Fruit fly (Drosophila melanogaster): Measurements from ENCODE around the gene GILT2.

Gene GILT2

dm6 chr3R:23642836-23643235, 35.9 kb upstream of the GILT2 start:
- no peak for TF ChIP-seq CG13204 (GFP tag; optimal IDR thresholded peaks at IDR 0.05)
- TF ChIP-seq EcR (GFP tag; optimal IDR thresholded peaks at IDR 0.05) = no peak
- no peak for TF ChIP-seq CG9948 (tag; optimal IDR thresholded peaks at IDR 0.05)
- no peak for TF ChIP-seq Ets98B (GFP tag; IDR thresholded peaks at IDR 0.05)
- no peak for TF ChIP-seq rn (GFP tag; IDR thresholded peaks at IDR 0.05)
- TF ChIP-seq CG12605 (GFP tag; IDR thresholded peaks at IDR 0.05) = no peak
- TF ChIP-seq D1 (tag; optimal IDR thresholded peaks at IDR 0.05) = no peak
- no peak for TF ChIP-seq CG8301 (tag; optimal IDR thresholded peaks at IDR 0.05)
- no peak for TF ChIP-seq Pif1B (GFP tag; optimal IDR thresholded peaks at IDR 0.05)
- peak; percentile 15 for TF ChIP-seq Pif1A (GFP tag; optimal IDR thresholded peaks at IDR 0.05)
- no peak for TF ChIP-seq CG32121 (GFP tag; IDR thresholded peaks at IDR 0.05)
- TF ChIP-seq CG14655 (GFP tag; optimal IDR thresholded peaks at IDR 0.05) = peak; percentile 5
- no peak for TF ChIP-seq CG8159 (tag; optimal IDR thresholded peaks at IDR 0.05)

dm6 chr3R:23646183-23646582, 32.5 kb upstream of the GILT2 start:
- TF ChIP-seq Snoo (tag; optimal IDR thresholded peaks at IDR 0.05) (peak; percentile 69), CG9948 (tag; optimal IDR thresholded peaks at IDR 0.05) (peak; percentile 63), CG12605 (GFP tag; IDR thresholded peaks at IDR 0.05) (peak; percentile 79), CG17806 (tag; optimal IDR thresholded peaks at IDR 0.05) (peak; percentile 60), CG8159 (tag; optimal IDR thresholded peaks at IDR 0.05) (peak; percentile 68), gl (tag; optimal IDR thresholded peaks at IDR 0.05) (no peak), CG8301 (tag; optimal IDR thresholded peaks at IDR 0.05) (peak; percentile 71), CG32121 (GFP tag; IDR thresholded peaks at IDR 0.05) (peak; percentile 91), rn (GFP tag; IDR thresholded peaks at IDR 0.05) (peak; percentile 74), Pif1B (GFP tag; optimal IDR thresholded peaks at IDR 0.05) (peak; percentile 50), CG4496 (GFP tag; IDR thresholded peaks at IDR 0.05) (peak; percentile 94), CG34367 (tag; optimal IDR thresholded peaks at IDR 0.05) (peak; percentile 55), CG14655 (GFP tag; optimal IDR thresholded peaks at IDR 0.05) (peak; percentile 77), D1 (tag; optimal IDR thresholded peaks at IDR 0.05) (no peak), CG13204 (GFP tag; optimal IDR thresholded peaks at IDR 0.05) (peak; percentile 20), Ets98B (GFP tag; IDR thresholded peaks at IDR 0.05) (peak; percentile 92), EcR (GFP tag; optimal IDR thresholded peaks at IDR 0.05) (no peak), fd96Ca (GFP tag; IDR thresholded peaks at IDR 0.05) (peak; percentile 94), CG10348 (GFP tag; IDR thresholded peaks at IDR 0.05) (peak; percentile 73), CG15710 (tag; optimal IDR thresholded peaks at IDR 0.05) (peak; percentile 58), Pif1A (GFP tag; optimal IDR thresholded peaks at IDR 0.05) (peak; percentile 86)

- no peak for TF ChIP-seq Snoo (tag; optimal IDR thresholded peaks at IDR 0.05)
- no peak for TF ChIP-seq gl (tag; optimal IDR thresholded peaks at IDR 0.05)
- no peak for TF ChIP-seq CG12605 (GFP tag; IDR thresholded peaks at IDR 0.05)
- no peak for TF ChIP-seq rn (GFP tag; IDR thresholded peaks at IDR 0.05)
- no peak for TF ChIP-seq CG17806 (tag; optimal IDR thresholded peaks at IDR 0.05)
- no peak for TF ChIP-seq Ets98B (GFP tag; IDR thresholded peaks at IDR 0.05)
- no peak for TF ChIP-seq CG14655 (GFP tag; optimal IDR thresholded peaks at IDR 0.05)
- no peak for TF ChIP-seq D1 (tag; optimal IDR thresholded peaks at IDR 0.05)
- TF ChIP-seq CG4496 (GFP tag; IDR thresholded peaks at IDR 0.05) = no peak
- no peak for TF ChIP-seq CG32121 (GFP tag; IDR thresholded peaks at IDR 0.05)
- TF ChIP-seq fd96Ca (GFP tag; IDR thresholded peaks at IDR 0.05) = no peak
- no peak for TF ChIP-seq CG9948 (tag; optimal IDR thresholded peaks at IDR 0.05)
- no peak for TF ChIP-seq Pif1B (GFP tag; optimal IDR thresholded peaks at IDR 0.05)
- TF ChIP-seq Pif1A (GFP tag; optimal IDR thresholded peaks at IDR 0.05) = no peak
- no peak for TF ChIP-seq CG15710 (tag; optimal IDR thresholded peaks at IDR 0.05)
- no peak for TF ChIP-seq CG8301 (tag; optimal IDR thresholded peaks at IDR 0.05)
- no peak for TF ChIP-seq EcR (GFP tag; optimal IDR thresholded peaks at IDR 0.05)
- no peak for TF ChIP-seq CG10348 (GFP tag; IDR thresholded peaks at IDR 0.05)
Measured at dm6 chr3R:23649831-23650230, 28.9 kb upstream of the GILT2 start.

dm6 chr3R:23652525-23653108, 26.1 kb upstream of the GILT2 start:
- TF ChIP-seq fd96Ca (GFP tag; IDR thresholded peaks at IDR 0.05) = no peak
- peak; percentile 40 for TF ChIP-seq Snoo (tag; optimal IDR thresholded peaks at IDR 0.05)
- TF ChIP-seq CG4496 (GFP tag; IDR thresholded peaks at IDR 0.05) = peak; percentile 31; the same call in 1 of the 3 replicates
- TF ChIP-seq Pif1A (GFP tag; optimal IDR thresholded peaks at IDR 0.05) = peak; percentile 12

- TF ChIP-seq rn (GFP tag; IDR thresholded peaks at IDR 0.05) = no peak
- TF ChIP-seq CG8301 (tag; optimal IDR thresholded peaks at IDR 0.05) = no peak
- no peak for TF ChIP-seq Pif1A (GFP tag; optimal IDR thresholded peaks at IDR 0.05)
- TF ChIP-seq Ets98B (GFP tag; IDR thresholded peaks at IDR 0.05) = no peak
- no peak for TF ChIP-seq CG9948 (tag; optimal IDR thresholded peaks at IDR 0.05)
- TF ChIP-seq CG8159 (tag; optimal IDR thresholded peaks at IDR 0.05) = no peak
- no peak for TF ChIP-seq CG17806 (tag; optimal IDR thresholded peaks at IDR 0.05)
- no peak for TF ChIP-seq CG34367 (tag; optimal IDR thresholded peaks at IDR 0.05)
- no peak for TF ChIP-seq CG4496 (GFP tag; IDR thresholded peaks at IDR 0.05)
- no peak for TF ChIP-seq D1 (tag; optimal IDR thresholded peaks at IDR 0.05)
- TF ChIP-seq CG14655 (GFP tag; optimal IDR thresholded peaks at IDR 0.05) = no peak
- TF ChIP-seq CG12605 (GFP tag; IDR thresholded peaks at IDR 0.05) = no peak
- TF ChIP-seq EcR (GFP tag; optimal IDR thresholded peaks at IDR 0.05) = no peak
- no peak for TF ChIP-seq gl (tag; optimal IDR thresholded peaks at IDR 0.05)
- no peak for TF ChIP-seq CG13204 (GFP tag; optimal IDR thresholded peaks at IDR 0.05)
Measured at dm6 chr3R:23655501-23655900, 23.2 kb upstream of the GILT2 start.
